Worm (Caenorhabditis elegans) whole organism, L4/young adult: Measurements from ENCODE around the gene K09E9.7.

ENCODE experiments used
- W03F9.2 ChIP-seq: fragments of 150-350 bp; optimal IDR thresholded peaks from 2 replicates; lab custom pipeline; 2014; ENCODE audit warnings: missing biosample characterization, missing genetic modification characterization
- him-1 ChIP-seq: sonication (generic microtip); optimal IDR thresholded peaks from 2 replicates; lab custom pipeline; 2016; ENCODE audit warnings: missing genotype, missing genetic modification reagents, missing genetic modification characterization, missing compliant biosample characterization

DNA sequence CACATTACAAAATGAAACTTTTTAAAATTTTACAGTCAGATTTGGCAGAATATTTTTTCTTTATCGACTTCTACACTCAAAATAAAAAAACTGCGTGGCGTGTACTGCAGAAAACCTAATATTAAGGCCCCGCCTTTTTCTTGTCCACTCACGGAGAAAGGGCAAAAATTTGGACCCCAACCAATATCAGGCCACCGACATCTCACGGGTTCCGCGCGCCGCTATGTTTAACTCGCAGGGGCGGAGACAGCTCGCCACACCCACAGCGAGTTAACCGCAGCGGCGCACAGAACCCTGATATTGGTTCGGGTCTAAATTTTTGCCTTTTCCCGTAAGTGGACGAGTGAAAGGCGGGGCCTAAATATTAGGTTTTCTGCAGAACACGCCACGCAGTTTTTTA, 23.0 kb downstream of the K09E9.7 start:
- no peak for TF ChIP-seq him-1 (tag; lab: Kevin White, UChicago)
- no peak for TF ChIP-seq W03F9.2 (tag; lab: Kevin White, UChicago)
